Worm (Caenorhabditis elegans): ENCODE results near the gene bus-5.

bus-5 gene

ce11 chrX:2110603-2111327 is 2.1 kb downstream of the bus-5 start:
- TF ChIP-seq nhr-21 (tag; optimal IDR thresholded peaks at IDR 0.05) (no peak), nhr-11 (tag; optimal IDR thresholded peaks at IDR 0.05) (no peak), nhr-10 (tag; optimal IDR thresholded peaks at IDR 0.05) (no peak), sma-3 (GFP tag; optimal IDR thresholded peaks at IDR 0.05) (no peak), snpc-4 (tag; optimal IDR thresholded peaks at IDR 0.05) (no peak), aly-2 (tag; optimal IDR thresholded peaks at IDR 0.05) (no peak), ztf-11 (tag; optimal IDR thresholded peaks at IDR 0.05) (no peak), ama-1 (optimal IDR thresholded peaks at IDR 0.05) (no peak), sma-9 (GFP tag; optimal IDR thresholded peaks at IDR 0.05) (no peak), sma-9 (tag; optimal IDR thresholded peaks at IDR 0.05) (no peak), C34F6.9 (tag; optimal IDR thresholded peaks at IDR 0.05) (no peak), skn-1 (tag; optimal IDR thresholded peaks at IDR 0.05) (no peak), Y55F3AM.14 (GFP tag; optimal IDR thresholded peaks at IDR 0.05) (no peak), nhr-23 (tag; optimal IDR thresholded peaks at IDR 0.05) (no peak), alr-1 (tag; optimal IDR thresholded peaks at IDR 0.05) (no peak), dmd-4 (tag; optimal IDR thresholded peaks at IDR 0.05) (no peak), ztf-1 (GFP tag; conservative IDR thresholded peaks at IDR 0.05) (no peak), lsy-2 (tag; optimal IDR thresholded peaks at IDR 0.05) (no peak), mdl-1 (tag; optimal IDR thresholded peaks at IDR 0.05) (no peak), unc-55 (GFP tag; optimal IDR thresholded peaks at IDR 0.05) (no peak), nhr-237 (tag; optimal IDR thresholded peaks at IDR 0.05) (no peak)

- TF ChIP-seq sma-3 (GFP tag; optimal IDR thresholded peaks at IDR 0.05): no peak
- TF ChIP-seq sma-9 (GFP tag; optimal IDR thresholded peaks at IDR 0.05): no peak
- TF ChIP-seq sma-9 (tag; optimal IDR thresholded peaks at IDR 0.05): no peak
- TF ChIP-seq dmd-4 (tag; optimal IDR thresholded peaks at IDR 0.05): no peak
- TF ChIP-seq R02D3.7 (tag; optimal IDR thresholded peaks at IDR 0.05): no peak
These were observed 4.2 kb downstream of the bus-5 start, which contains the start of gene F53B1.2 for ce11 chrX:2108682-2109081. Gene F53B1.2, plus strand, starts transcription at chrX:2108982.

- TF ChIP-seq fos-1 (tag; optimal IDR thresholded peaks at IDR 0.05) (peak; percentile 41), crh-2 (tag; optimal IDR thresholded peaks at IDR 0.05) (peak; percentile 4), unc-39 (tag; optimal IDR thresholded peaks at IDR 0.05) (no peak)
These were observed 4.7 kb downstream of the bus-5 start for ce11 chrX:2108182-2108581.

ce11 chrX:2107414-2107813 is 5.5 kb downstream of the bus-5 start:
- TF ChIP-seq elt-1 (tag; optimal IDR thresholded peaks at IDR 0.05) (no peak), skn-1 (tag; optimal IDR thresholded peaks at IDR 0.05) (no peak), mdl-1 (tag; optimal IDR thresholded peaks at IDR 0.05) (no peak), sma-9 (GFP tag; optimal IDR thresholded peaks at IDR 0.05) (peak; percentile 62), sma-9 (tag; optimal IDR thresholded peaks at IDR 0.05) (no peak), egl-27 (tag; optimal IDR thresholded peaks at IDR 0.05) (no peak), crh-2 (tag; optimal IDR thresholded peaks at IDR 0.05) (peak; percentile 35), R02D3.7 (tag; optimal IDR thresholded peaks at IDR 0.05) (no peak), nhr-12 (tag; optimal IDR thresholded peaks at IDR 0.05) (no peak), fos-1 (tag; optimal IDR thresholded peaks at IDR 0.05) (peak; percentile 81), nhr-23 (tag; optimal IDR thresholded peaks at IDR 0.05) (no peak), nhr-129 (tag; optimal IDR thresholded peaks at IDR 0.05) (peak; percentile 8), nhr-21 (tag; optimal IDR thresholded peaks at IDR 0.05) (no peak), gmeb-1 (tag; optimal IDR thresholded peaks at IDR 0.05) (peak; percentile 9), ZK546.5 (tag; optimal IDR thresholded peaks at IDR 0.05) (no peak), nhr-77 (tag; optimal IDR thresholded peaks at IDR 0.05) (no peak), alr-1 (tag; optimal IDR thresholded peaks at IDR 0.05) (no peak), F13H6.1 (tag; optimal IDR thresholded peaks at IDR 0.05) (no peak), ceh-16 (tag; optimal IDR thresholded peaks at IDR 0.05) (no peak)

ce11 chrX:2105310-2105709 is 7.6 kb downstream of the bus-5 start, which contains the start of gene F53B1.3:
Gene F53B1.3, plus strand, starts transcription at chrX:2105610.
- TF ChIP-seq lin-13 (GFP tag; optimal IDR thresholded peaks at IDR 0.05): no peak
- no peak for TF ChIP-seq nhr-12 (tag; optimal IDR thresholded peaks at IDR 0.05)
- TF ChIP-seq nhr-21 (tag; optimal IDR thresholded peaks at IDR 0.05): no peak
- TF ChIP-seq lin-39 (tag; optimal IDR thresholded peaks at IDR 0.05): no peak
- no peak for TF ChIP-seq nhr-6 (tag; optimal IDR thresholded peaks at IDR 0.05)
- TF ChIP-seq lsy-2 (tag; optimal IDR thresholded peaks at IDR 0.05): no peak
- no peak for TF ChIP-seq alr-1 (tag; optimal IDR thresholded peaks at IDR 0.05)
- TF ChIP-seq ceh-82 (tag; optimal IDR thresholded peaks at IDR 0.05): no peak
- TF ChIP-seq gmeb-1 (tag; optimal IDR thresholded peaks at IDR 0.05): no peak
- TF ChIP-seq ama-1 (optimal IDR thresholded peaks at IDR 0.05): no peak
- TF ChIP-seq elt-1 (tag; optimal IDR thresholded peaks at IDR 0.05): no peak
